Worm (Caenorhabditis elegans) whole organism, L3 larva: Measurements from ENCODE around the gene pstk-1.

Experiments used
- R02D3.7 ChIP-seq: fragments of 150-350 bp; optimal IDR thresholded peaks from 2 replicates; lab custom pipeline; 2014; ENCODE audit warnings: missing biosample characterization, missing genetic modification characterization
- ama-1 ChIP-seq: fragments of 150-350 bp; optimal IDR thresholded peaks from 2 replicates; lab custom pipeline; 2018
- elt-1 ChIP-seq: fragments of 150-350 bp; optimal IDR thresholded peaks from 2 replicates; lab custom pipeline; 2014; ENCODE audit warnings: missing biosample characterization, missing genetic modification characterization
- elt-2 ChIP-seq: sonication (generic microtip); optimal IDR thresholded peaks from 2 replicates; lab custom pipeline; 2016; ENCODE audit warnings: missing genetic modification reagents, mild to moderate bottlenecking, missing genetic modification characterization, missing compliant biosample characterization
- elt-3 ChIP-seq, 3 experiments: fragments of 150-350 bp in 1 of 3; sonication (generic microtip) in 2 of 3; optimal IDR thresholded peaks; 2 replicates in 2 of 3; 4 replicates in 1 of 3; lab custom pipeline; 2014 to 2017; ENCODE audit warnings: missing biosample characterization in 3 of 3, missing genetic modification characterization in 3 of 3
- jun-1 ChIP-seq: fragments of 150-350 bp; optimal IDR thresholded peaks from 2 replicates; lab custom pipeline; 2014; ENCODE audit warnings: missing biosample characterization, missing genetic modification reagents, missing genetic modification characterization
- lin-15B ChIP-seq: fragments of 150-350 bp; optimal IDR thresholded peaks from 2 replicates; lab custom pipeline; 2014; ENCODE audit warnings: missing biosample characterization, missing genetic modification characterization
- nhr-11 ChIP-seq: fragments of 150-350 bp; optimal IDR thresholded peaks from 2 replicates; lab custom pipeline; 2014; ENCODE audit warnings: missing biosample characterization, missing genetic modification characterization
- nhr-12 ChIP-seq: fragments of 150-350 bp; optimal IDR thresholded peaks from 2 replicates; lab custom pipeline; 2014; ENCODE audit warnings: missing biosample characterization, missing genetic modification characterization
- nhr-25 ChIP-seq: sonication (generic microtip); optimal IDR thresholded peaks from 2 replicates; lab custom pipeline; 2017; ENCODE audit warnings: missing biosample characterization, missing genetic modification characterization
- unc-39 ChIP-seq: sonication (generic microtip); optimal IDR thresholded peaks from 4 replicates; lab custom pipeline; 2017; ENCODE audit warnings: missing biosample characterization, missing genetic modification characterization
- ztf-11 ChIP-seq: fragments of 150-350 bp; optimal IDR thresholded peaks from 2 replicates; lab custom pipeline; 2014; ENCODE audit warnings: missing biosample characterization, missing genetic modification characterization
- ztf-4 ChIP-seq: fragments of 150-350 bp; optimal IDR thresholded peaks from 2 replicates; lab custom pipeline; 2014; ENCODE audit warnings: missing biosample characterization, missing genetic modification characterization

DNA sequence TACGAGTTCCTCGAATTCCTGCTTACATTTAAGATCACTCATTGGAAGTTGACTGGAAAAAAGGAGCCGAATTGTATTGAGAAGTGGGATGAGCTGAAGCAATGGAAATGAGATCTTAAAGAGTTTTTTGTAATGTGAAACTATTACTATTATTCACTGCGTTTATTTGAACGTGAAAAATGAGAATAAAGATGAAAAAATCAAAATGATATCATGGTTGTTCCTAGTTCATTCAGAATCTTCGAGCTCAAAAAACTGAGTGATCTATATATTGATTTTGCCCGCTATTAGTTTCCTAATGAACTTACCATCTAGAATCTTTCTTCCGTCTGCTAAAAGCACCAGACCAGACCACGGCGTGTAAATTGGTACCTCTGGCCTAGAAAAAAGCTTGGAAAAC is 29.4 kb upstream of the pstk-1 start:
- TF ChIP-seq nhr-25 (tag; lab: Kevin White, UChicago) (no peak), ztf-11 (no peak), jun-1 (tag; lab: Kevin White, UChicago) (no peak), ama-1 (lab: Kevin White, UChicago) (no peak), nhr-12 (tag; lab: Kevin White, UChicago) (no peak), nhr-11 (tag; lab: Kevin White, UChicago) (no peak), elt-2 (tag; lab: Kevin White, UChicago) (no peak), elt-1 (no peak), unc-39 (tag; lab: Kevin White, UChicago) (no peak), elt-3 (tag; optimal IDR thresholded peaks at IDR 0.05; lab: Kevin White, UChicago) (no peak), R02D3.7 (no peak), ztf-4 (tag; lab: Kevin White, UChicago) (no peak), lin-15B (tag; lab: Kevin White, UChicago) (no peak)
